Worm (Caenorhabditis elegans): Measurements from ENCODE around the gene vps-45.
A peak's percentile ranks its signal among the peaks of the same experiment; 100 is the strongest.

vps-45 gene

DNA sequence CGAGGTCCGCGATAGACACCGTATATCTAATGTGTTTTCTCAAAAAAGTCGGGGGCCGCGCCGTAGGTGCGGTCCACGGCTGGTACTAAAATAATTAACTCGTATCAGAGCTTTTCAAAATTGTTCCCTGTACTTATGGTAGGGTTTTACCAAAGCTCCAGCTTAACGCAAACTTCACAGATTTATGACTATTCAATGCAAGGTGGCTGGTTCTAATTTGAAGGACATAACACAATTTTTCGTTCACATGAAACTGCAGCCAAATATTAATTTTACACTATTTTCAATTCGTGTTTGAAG is 538 bp upstream of the vps-45 start:
- TF ChIP-seq nhr-237 (tag; optimal IDR thresholded peaks at IDR 0.05) (no peak), ceh-9 (tag; optimal IDR thresholded peaks at IDR 0.05) (no peak), fos-1 (tag; optimal IDR thresholded peaks at IDR 0.05) (no peak), mml-1 (tag; optimal IDR thresholded peaks at IDR 0.05) (no peak), eor-1 (tag; optimal IDR thresholded peaks at IDR 0.05) (no peak)

DNA sequence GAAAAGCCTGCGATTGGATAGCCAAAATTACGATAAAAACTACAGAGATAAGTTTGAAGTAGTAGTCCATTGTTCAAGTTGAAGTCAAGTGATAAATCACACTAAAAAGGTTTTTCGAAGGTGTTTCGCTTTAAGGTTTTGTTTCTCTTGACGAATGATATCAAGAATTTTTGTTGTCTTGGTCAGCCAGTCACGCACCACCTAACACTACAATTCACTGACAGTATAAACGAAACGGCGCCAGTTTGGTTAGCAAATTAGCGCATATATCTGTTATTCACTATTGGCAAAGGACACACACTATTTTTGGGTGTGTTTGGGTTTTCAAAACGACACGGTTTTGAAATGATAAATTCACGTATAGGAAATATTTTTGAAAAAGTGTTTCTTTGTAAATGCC is 4.6 kb downstream of the vps-45 start, which contains the start of gene C44C1.6:
C44C1.6 (minus strand) TSS at position 199 of the 400 bp plus-strand sequence.
- TF ChIP-seq nhr-76 (tag; optimal IDR thresholded peaks at IDR 0.05) (no peak), nhr-43 (tag; optimal IDR thresholded peaks at IDR 0.05; ENCODE audit: poor library complexity, severe bottlenecking) (no peak), tbx-2 (tag; optimal IDR thresholded peaks at IDR 0.05) (no peak), snpc-4 (tag; optimal IDR thresholded peaks at IDR 0.05) (no peak), hmg-11 (tag; optimal IDR thresholded peaks at IDR 0.05) (no peak), ceh-16 (tag; optimal IDR thresholded peaks at IDR 0.05) (no peak), egl-27 (tag; optimal IDR thresholded peaks at IDR 0.05) (no peak), nhr-237 (tag; optimal IDR thresholded peaks at IDR 0.05) (no peak), fkh-2 (tag; optimal IDR thresholded peaks at IDR 0.05) (no peak), egl-5 (tag; optimal IDR thresholded peaks at IDR 0.05) (no peak), ceh-82 (tag; optimal IDR thresholded peaks at IDR 0.05) (no peak), jun-1 (tag; optimal IDR thresholded peaks at IDR 0.05) (no peak), pha-4 (tag; optimal IDR thresholded peaks at IDR 0.05) (no peak), eor-1 (tag; optimal IDR thresholded peaks at IDR 0.05) (no peak), ceh-9 (tag; optimal IDR thresholded peaks at IDR 0.05) (no peak), R02D3.7 (tag; optimal IDR thresholded peaks at IDR 0.05) (no peak)

DNA sequence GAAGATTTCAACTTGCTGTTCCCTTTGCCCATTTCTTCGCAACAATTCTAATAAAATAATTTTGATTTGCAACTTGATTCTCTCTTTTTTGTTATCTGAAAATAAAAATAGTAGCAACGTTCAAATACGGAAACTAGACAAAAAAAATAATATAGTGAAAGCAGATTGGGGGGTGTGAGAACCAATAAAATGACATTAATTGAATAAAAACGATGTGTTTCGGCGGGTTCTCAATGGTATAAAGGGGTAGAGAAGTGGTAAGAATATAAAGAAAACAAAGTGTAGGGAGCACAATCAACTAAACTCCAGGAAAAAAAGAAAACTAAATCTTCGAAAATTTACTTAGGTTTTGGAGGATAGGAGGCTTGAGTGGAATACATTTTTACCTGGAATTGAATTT is 11.5 kb downstream of the vps-45 start, which contains the start of gene ncs-1:
ncs-1 (minus strand) TSS at position 101 of the 400 bp plus-strand sequence.
- no peak for TF ChIP-seq mdl-1 (tag; optimal IDR thresholded peaks at IDR 0.05)
- no peak for TF ChIP-seq nhr-77 (tag; optimal IDR thresholded peaks at IDR 0.05)
- TF ChIP-seq egl-27 (tag; optimal IDR thresholded peaks at IDR 0.05): no peak
- TF ChIP-seq jun-1 (tag; optimal IDR thresholded peaks at IDR 0.05): no peak
- no peak for TF ChIP-seq R02D3.7 (tag; optimal IDR thresholded peaks at IDR 0.05)
- TF ChIP-seq egl-5 (tag; optimal IDR thresholded peaks at IDR 0.05): no peak
- no peak for TF ChIP-seq elt-1 (tag; optimal IDR thresholded peaks at IDR 0.05)
- no peak for TF ChIP-seq pqm-1 (tag; optimal IDR thresholded peaks at IDR 0.05)
- no peak for TF ChIP-seq ceh-82 (tag; optimal IDR thresholded peaks at IDR 0.05)
- TF ChIP-seq ztf-11 (tag; optimal IDR thresholded peaks at IDR 0.05): no peak
- no peak for TF ChIP-seq ceh-16 (tag; optimal IDR thresholded peaks at IDR 0.05)
- no peak for TF ChIP-seq unc-62 (GFP tag; optimal IDR thresholded peaks at IDR 0.05)
- no peak for TF ChIP-seq nhr-237 (tag; optimal IDR thresholded peaks at IDR 0.05)
- TF ChIP-seq hmg-11 (tag; optimal IDR thresholded peaks at IDR 0.05): no peak
- no peak for TF ChIP-seq nhr-23 (tag; optimal IDR thresholded peaks at IDR 0.05)
- TF ChIP-seq tbx-2 (tag; optimal IDR thresholded peaks at IDR 0.05): no peak
- no peak for TF ChIP-seq eor-1 (tag; optimal IDR thresholded peaks at IDR 0.05)
- no peak for TF ChIP-seq lin-15B (tag; optimal IDR thresholded peaks at IDR 0.05)
- no peak for TF ChIP-seq ZK546.5 (tag; optimal IDR thresholded peaks at IDR 0.05)
- TF ChIP-seq skn-1 (tag; optimal IDR thresholded peaks at IDR 0.05): no peak

DNA sequence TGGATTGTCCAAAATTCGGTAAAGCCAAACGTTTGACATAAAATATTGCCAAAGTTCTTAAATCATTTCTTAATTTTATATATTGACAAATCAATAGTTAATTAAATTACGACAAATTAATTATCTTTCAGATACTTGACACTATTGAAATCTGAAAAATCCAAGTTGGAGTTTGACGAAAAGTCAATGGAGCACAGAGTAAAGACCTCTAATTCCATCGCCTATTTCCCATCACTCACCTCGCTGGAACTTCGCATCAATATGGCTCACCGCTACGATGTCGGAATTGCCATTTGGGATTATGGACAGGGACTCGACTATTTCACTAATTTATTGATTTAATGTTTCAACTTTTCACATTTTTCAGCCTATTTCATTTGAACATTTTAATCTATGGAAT is 14.5 kb downstream of the vps-45 start:
- no peak for TF ChIP-seq nhr-23 (tag; optimal IDR thresholded peaks at IDR 0.05)
- TF ChIP-seq snpc-4 (tag; optimal IDR thresholded peaks at IDR 0.05): no peak
- TF ChIP-seq hmg-11 (tag; optimal IDR thresholded peaks at IDR 0.05): no peak
- no peak for TF ChIP-seq aly-2 (tag; optimal IDR thresholded peaks at IDR 0.05)
- no peak for TF ChIP-seq fkh-10 (GFP tag; optimal IDR thresholded peaks at IDR 0.05)
- TF ChIP-seq lin-39 (tag; optimal IDR thresholded peaks at IDR 0.05): no peak
- no peak for TF ChIP-seq pha-4 (tag; optimal IDR thresholded peaks at IDR 0.05)

DNA sequence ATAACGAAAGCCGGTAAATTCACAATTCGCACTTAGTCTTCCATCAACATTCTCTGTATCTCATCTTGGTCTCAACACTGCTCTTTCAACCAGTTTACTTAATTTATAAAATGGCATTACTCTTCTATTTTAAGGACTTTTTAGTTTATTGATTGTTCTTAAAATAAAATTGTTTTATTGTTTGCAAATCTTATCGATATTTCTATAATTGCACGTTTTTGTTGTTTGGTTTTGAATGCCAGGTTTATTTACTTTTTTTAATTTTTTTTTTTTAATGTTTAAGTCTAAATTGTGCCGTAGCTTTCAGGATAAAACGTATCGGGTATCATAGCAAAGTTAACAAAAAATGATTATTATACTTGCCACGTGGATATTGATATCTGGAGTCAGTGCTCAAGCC is 17.1 kb downstream of the vps-45 start, which contains the start of gene chil-10:
chil-10 (plus strand) TSS at position 301 of the 400 bp plus-strand sequence.
- no peak for TF ChIP-seq nhr-76 (tag; optimal IDR thresholded peaks at IDR 0.05)

DNA sequence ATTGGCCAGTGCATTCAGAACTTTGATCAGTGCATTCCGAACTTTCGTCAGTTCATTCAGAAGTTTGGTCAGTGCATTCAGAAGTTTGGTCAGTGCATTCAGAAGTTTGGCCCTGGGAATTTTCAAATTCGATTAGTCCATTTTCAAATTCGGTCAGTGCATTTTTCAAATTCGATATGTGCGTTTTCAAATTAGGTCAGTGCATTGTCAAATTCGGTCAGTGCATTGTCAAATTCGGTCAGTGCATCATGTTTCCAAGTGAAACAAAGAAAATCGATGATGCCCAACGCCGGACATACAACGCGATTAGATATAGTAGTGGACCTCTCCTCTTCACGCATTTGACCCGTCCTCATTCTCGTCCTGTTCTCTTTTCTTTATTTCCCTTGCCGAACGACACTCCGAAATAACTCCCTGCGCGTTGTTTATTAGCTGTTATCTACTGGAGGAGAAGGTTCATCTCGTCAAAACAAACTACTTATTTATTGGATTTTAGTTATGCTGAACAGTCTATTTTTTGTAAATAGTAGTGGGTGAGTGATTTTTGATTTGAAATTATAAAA is 20.1 kb downstream of the vps-45 start, which contains the start of gene apm-3:
apm-3 (plus strand) TSS at position 477 of the 563 bp plus-strand sequence.
- TF ChIP-seq skn-1 (tag; optimal IDR thresholded peaks at IDR 0.05) (no peak), nhr-76 (tag; optimal IDR thresholded peaks at IDR 0.05) (no peak), lin-39 (tag; optimal IDR thresholded peaks at IDR 0.05) (no peak), ceh-9 (tag; optimal IDR thresholded peaks at IDR 0.05) (no peak), egl-5 (tag; optimal IDR thresholded peaks at IDR 0.05) (no peak), nfya-1 (tag; optimal IDR thresholded peaks at IDR 0.05; ENCODE audit: insufficient read depth) (peak; percentile 61), pha-4 (tag; optimal IDR thresholded peaks at IDR 0.05) (peak; percentile 25), ceh-82 (tag; optimal IDR thresholded peaks at IDR 0.05) (no peak), zag-1 (tag; optimal IDR thresholded peaks at IDR 0.05) (no peak), nhr-23 (tag; optimal IDR thresholded peaks at IDR 0.05) (peak; percentile 59), elt-1 (tag; optimal IDR thresholded peaks at IDR 0.05) (no peak), lsy-12 (tag; optimal IDR thresholded peaks at IDR 0.05) (no peak), mdl-1 (tag; optimal IDR thresholded peaks at IDR 0.05) (no peak), ceh-16 (tag; optimal IDR thresholded peaks at IDR 0.05) (no peak), nhr-25 (tag; optimal IDR thresholded peaks at IDR 0.05) (peak; percentile 23), pqm-1 (tag; optimal IDR thresholded peaks at IDR 0.05) (no peak), egl-27 (tag; optimal IDR thresholded peaks at IDR 0.05) (no peak), fos-1 (tag; optimal IDR thresholded peaks at IDR 0.05) (no peak), snpc-4 (tag; optimal IDR thresholded peaks at IDR 0.05) (no peak), elt-2 (tag; optimal IDR thresholded peaks at IDR 0.05) (peak; percentile 15), fkh-2 (tag; optimal IDR thresholded peaks at IDR 0.05) (no peak), lin-15B (tag; optimal IDR thresholded peaks at IDR 0.05) (peak; percentile 4), ama-1 (optimal IDR thresholded peaks at IDR 0.05) (no peak), ztf-4 (tag; optimal IDR thresholded peaks at IDR 0.05) (no peak), daf-12 (tag; optimal IDR thresholded peaks at IDR 0.05) (no peak), hmg-11 (tag; optimal IDR thresholded peaks at IDR 0.05) (peak; percentile 79)

All from whole organism, L3 larva.